Fruit fly (Drosophila melanogaster): Measurements from ENCODE around the gene Tbc1d15-17.
A peak's percentile ranks its signal among the peaks of the same experiment; 100 is the strongest.

The Tbc1d15-17 gene

dm6 chr2L:207129-207813 lies at the start of gene Tbc1d15-17, which contains the start of gene CG11617:
Tbc1d15-17 (plus strand) TSS chr2L:207179.
CG11617 (minus strand) TSS chr2L:207297.
- TF ChIP-seq CG32121 (GFP tag; IDR thresholded peaks at IDR 0.05) (no peak; the same call in 1 of the 2 replicates), CG4496 (GFP tag; IDR thresholded peaks at IDR 0.05) (0 out of 3 replicates have a peak, but pooled peaks have one; percentile 25)

DNA sequence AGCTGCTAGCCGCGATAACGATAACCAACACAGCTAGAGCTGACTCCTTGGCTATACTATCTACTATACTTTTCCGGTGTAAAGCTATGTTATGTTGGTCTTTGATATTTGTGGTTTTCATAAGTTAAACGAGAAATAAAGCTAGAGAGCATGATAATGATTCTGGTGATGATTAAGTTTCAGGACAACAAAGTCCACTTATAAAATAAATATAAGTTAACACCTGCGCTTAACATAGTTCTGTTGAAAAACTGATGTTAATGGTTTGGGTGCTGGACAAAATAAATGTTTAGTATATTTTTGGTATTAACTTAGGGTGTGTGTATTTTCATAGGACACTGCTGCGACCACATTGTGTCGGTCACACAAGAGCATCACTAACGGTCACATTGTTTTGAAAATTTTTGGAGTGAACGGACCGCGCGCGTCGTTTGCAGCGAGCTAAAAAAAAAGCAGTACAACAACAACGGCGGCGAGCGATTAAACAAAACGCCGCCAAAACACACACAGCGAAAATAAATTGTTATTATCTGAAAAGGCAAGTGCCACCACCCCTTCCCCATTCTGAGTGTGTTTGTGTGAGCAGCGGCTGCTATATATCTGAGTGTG lies 48.2 kb upstream of the Tbc1d15-17 start, which contains the start of the genes CG33635 and spen:
CG33635 (minus strand) TSS at position 16 of the 609 bp plus-strand sequence.
spen (plus strand) TSS at position 384 of the 609 bp plus-strand sequence.
- no peak for TF ChIP-seq D1 (tag; optimal IDR thresholded peaks at IDR 0.05)
- peak; percentile 66 for TF ChIP-seq EcR (GFP tag; optimal IDR thresholded peaks at IDR 0.05)
- peak; percentile 7 for TF ChIP-seq CG8159 (tag; optimal IDR thresholded peaks at IDR 0.05)
- TF ChIP-seq CG34367 (tag; optimal IDR thresholded peaks at IDR 0.05): peak; percentile 14
- peak; percentile 54 for TF ChIP-seq Pif1B (GFP tag; optimal IDR thresholded peaks at IDR 0.05)
- peak; percentile 17 for TF ChIP-seq Snoo (tag; optimal IDR thresholded peaks at IDR 0.05)
- no peak for TF ChIP-seq CG17806 (tag; optimal IDR thresholded peaks at IDR 0.05)
- TF ChIP-seq gl (tag; optimal IDR thresholded peaks at IDR 0.05): peak; percentile 18
- TF ChIP-seq CG32121 (GFP tag; IDR thresholded peaks at IDR 0.05): no peak

dm6 chr2L:160581-161452 lies 46.2 kb upstream of the Tbc1d15-17 start:
- TF ChIP-seq Ets98B (GFP tag; IDR thresholded peaks at IDR 0.05): no peak
- TF ChIP-seq fd96Ca (GFP tag; IDR thresholded peaks at IDR 0.05): no peak
- TF ChIP-seq CG8301 (tag; optimal IDR thresholded peaks at IDR 0.05): peak; percentile 73
- TF ChIP-seq gl (tag; optimal IDR thresholded peaks at IDR 0.05): peak; percentile 94
- TF ChIP-seq CG13204 (GFP tag; optimal IDR thresholded peaks at IDR 0.05): peak; percentile 85
- peak; percentile 88 for TF ChIP-seq CG14655 (GFP tag; optimal IDR thresholded peaks at IDR 0.05)
- TF ChIP-seq CG15710 (tag; optimal IDR thresholded peaks at IDR 0.05): peak; percentile 90
- peak; percentile 64 for TF ChIP-seq CG9948 (tag; optimal IDR thresholded peaks at IDR 0.05)
- no peak for TF ChIP-seq rn (GFP tag; IDR thresholded peaks at IDR 0.05)
- peak; percentile 89 for TF ChIP-seq Pif1A (GFP tag; optimal IDR thresholded peaks at IDR 0.05)
- TF ChIP-seq D1 (tag; optimal IDR thresholded peaks at IDR 0.05): peak; percentile 4
- TF ChIP-seq Pif1B (GFP tag; optimal IDR thresholded peaks at IDR 0.05): peak; percentile 92
- TF ChIP-seq Snoo (tag; optimal IDR thresholded peaks at IDR 0.05): peak; percentile 77
- TF ChIP-seq CG34367 (tag; optimal IDR thresholded peaks at IDR 0.05): peak; percentile 77
- TF ChIP-seq CG32121 (GFP tag; IDR thresholded peaks at IDR 0.05): no peak
- peak; percentile 69 for TF ChIP-seq EcR (GFP tag; optimal IDR thresholded peaks at IDR 0.05)
- TF ChIP-seq CG12605 (GFP tag; IDR thresholded peaks at IDR 0.05): no peak
- no peak for TF ChIP-seq CG10348 (GFP tag; IDR thresholded peaks at IDR 0.05)
- peak; percentile 72 for TF ChIP-seq CG8159 (tag; optimal IDR thresholded peaks at IDR 0.05)
- peak; percentile 62 for TF ChIP-seq CG17806 (tag; optimal IDR thresholded peaks at IDR 0.05)
- TF ChIP-seq CG4496 (GFP tag; IDR thresholded peaks at IDR 0.05): no peak

DNA sequence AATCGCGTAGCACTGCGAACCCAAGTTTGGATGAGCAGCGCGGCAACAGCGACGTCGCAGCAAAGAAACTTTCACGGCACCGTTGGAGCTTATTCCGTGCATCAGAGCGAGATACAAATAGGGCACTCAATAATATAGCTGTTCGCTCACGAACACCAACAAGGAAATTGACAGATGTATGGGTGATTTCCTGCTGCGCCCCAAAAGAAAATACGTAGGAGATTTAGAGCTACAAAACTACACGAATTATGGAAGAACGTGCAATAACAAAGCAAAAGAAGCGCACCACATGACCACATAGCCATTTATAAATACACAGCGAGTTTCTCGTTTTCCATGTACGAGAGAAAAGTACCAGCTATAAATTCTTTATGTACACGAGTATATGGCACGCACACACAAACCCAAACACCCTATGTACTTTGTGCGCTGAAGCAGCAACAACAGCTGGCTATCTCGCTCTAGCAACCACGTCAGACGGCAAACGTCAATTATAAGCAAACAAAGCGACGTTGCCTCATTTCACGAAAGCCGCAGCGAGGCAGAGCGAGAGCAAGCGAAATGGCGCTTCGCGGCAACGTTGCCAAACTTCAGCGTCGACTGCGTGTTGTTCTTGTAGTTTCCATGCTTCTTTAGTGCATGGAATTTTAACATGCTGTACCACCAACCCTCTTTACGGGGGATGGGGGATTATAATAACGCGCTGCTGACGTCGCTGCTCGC lies 45.4 kb upstream of the Tbc1d15-17 start:
- TF ChIP-seq rn (GFP tag; IDR thresholded peaks at IDR 0.05) (no peak), Pif1A (GFP tag; optimal IDR thresholded peaks at IDR 0.05) (peak; percentile 2), CG32121 (GFP tag; IDR thresholded peaks at IDR 0.05) (no peak), gl (tag; optimal IDR thresholded peaks at IDR 0.05) (peak; percentile 40), CG17806 (tag; optimal IDR thresholded peaks at IDR 0.05) (no peak), CG15710 (tag; optimal IDR thresholded peaks at IDR 0.05) (peak; percentile 23), Ets98B (GFP tag; IDR thresholded peaks at IDR 0.05) (no peak), Snoo (tag; optimal IDR thresholded peaks at IDR 0.05) (peak; percentile 19), CG8301 (tag; optimal IDR thresholded peaks at IDR 0.05) (peak; percentile 55), EcR (GFP tag; optimal IDR thresholded peaks at IDR 0.05) (peak; percentile 67), CG14655 (GFP tag; optimal IDR thresholded peaks at IDR 0.05) (peak; percentile 56), CG34367 (tag; optimal IDR thresholded peaks at IDR 0.05) (peak; percentile 29), Pif1B (GFP tag; optimal IDR thresholded peaks at IDR 0.05) (peak; percentile 76), CG13204 (GFP tag; optimal IDR thresholded peaks at IDR 0.05) (peak; percentile 28), CG10348 (GFP tag; IDR thresholded peaks at IDR 0.05) (no peak), CG8159 (tag; optimal IDR thresholded peaks at IDR 0.05) (peak; percentile 35), CG9948 (tag; optimal IDR thresholded peaks at IDR 0.05) (no peak)

DNA sequence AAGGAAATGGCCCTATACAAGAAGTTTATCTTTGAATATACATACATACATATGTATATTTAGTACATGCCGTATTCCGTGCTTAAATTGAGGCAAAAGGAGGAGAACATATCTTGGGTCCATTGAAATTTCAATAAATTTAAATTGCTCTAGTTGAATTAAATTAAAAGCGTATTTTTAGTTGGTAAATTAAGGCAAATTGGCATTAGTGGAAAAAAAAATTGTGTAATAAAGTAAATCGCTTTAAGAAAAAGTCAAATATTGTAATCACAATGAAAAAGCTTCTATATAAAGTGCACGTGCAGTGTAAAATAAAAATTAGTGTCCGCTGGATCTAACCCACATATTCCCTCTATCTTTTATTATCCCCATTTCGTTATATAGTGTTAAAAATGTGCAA lies 44.8 kb upstream of the Tbc1d15-17 start:
- no peak for TF ChIP-seq Ets98B (GFP tag; IDR thresholded peaks at IDR 0.05)
- peak; percentile 59 for TF ChIP-seq D1 (tag; optimal IDR thresholded peaks at IDR 0.05)
- TF ChIP-seq CG9948 (tag; optimal IDR thresholded peaks at IDR 0.05): peak; percentile 10
